Fruit fly (Drosophila melanogaster): ENCODE measurements around the gene AnxB9.
A peak's percentile ranks its signal among the peaks of the same experiment; 100 is the strongest.

DNA sequence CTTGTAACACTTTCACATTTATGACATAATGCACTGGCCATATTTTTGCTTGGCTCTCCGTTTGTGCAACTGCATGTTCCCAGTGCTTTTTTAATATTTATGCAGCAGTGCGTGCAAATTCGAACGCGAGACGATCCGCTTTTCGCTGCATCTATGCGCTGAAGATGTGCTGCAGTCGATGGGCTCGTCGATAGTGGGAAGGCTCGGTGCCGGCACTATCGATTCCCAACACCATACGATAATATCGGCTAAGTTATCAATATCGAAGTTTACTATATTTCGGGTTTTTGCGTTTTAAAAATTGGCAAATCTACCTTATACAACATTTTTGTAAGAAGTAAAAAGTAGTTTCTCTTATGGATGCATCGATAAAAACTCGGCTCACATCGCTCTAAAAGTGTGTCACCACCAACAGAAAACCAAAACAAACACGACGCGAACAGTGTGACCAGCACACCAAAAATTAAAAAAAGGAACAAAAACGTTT, 32.6 kb downstream of the AnxB9 start, which contains the start of gene RhoGAP93B:
- TF ChIP-seq CG5204 (GFP tag; optimal IDR thresholded peaks at IDR 0.05): no peak
- peak; percentile 92 for TF ChIP-seq CG12768 (GFP tag; optimal IDR thresholded peaks at IDR 0.05)
- peak; percentile 91 for TF ChIP-seq Clk (GFP tag; optimal IDR thresholded peaks at IDR 0.05)
- TF ChIP-seq bab1 (GFP tag; optimal IDR thresholded peaks at IDR 0.05): peak; percentile 94
- TF ChIP-seq CG11617 (GFP tag; optimal IDR thresholded peaks at IDR 0.05): peak; percentile 92
- TF ChIP-seq CG1620 (GFP tag; optimal IDR thresholded peaks at IDR 0.05): peak; percentile 85
- TF ChIP-seq tj (GFP tag; optimal IDR thresholded peaks at IDR 0.05): peak; percentile 81
- TF ChIP-seq pad (GFP tag; optimal IDR thresholded peaks at IDR 0.05): peak; percentile 75
- no peak for TF ChIP-seq kay (GFP tag; ENCODE audit: borderline replicate concordance)
- peak; percentile 79 for TF ChIP-seq ovo (GFP tag; optimal IDR thresholded peaks at IDR 0.05)
- TF ChIP-seq toe (GFP tag; optimal IDR thresholded peaks at IDR 0.05): peak; percentile 95
- TF ChIP-seq CG33017 (tag; optimal IDR thresholded peaks at IDR 0.05): peak; percentile 12
- peak; percentile 85 for TF ChIP-seq Mnt (GFP tag; optimal IDR thresholded peaks at IDR 0.05)
- no peak for TF ChIP-seq Hr96 (GFP tag; optimal IDR thresholded peaks at IDR 0.05)

All from whole organism, adult.